Fruit fly (Drosophila melanogaster): ENCODE data around the gene Scsalpha1.

Scsalpha1 gene

DNA sequence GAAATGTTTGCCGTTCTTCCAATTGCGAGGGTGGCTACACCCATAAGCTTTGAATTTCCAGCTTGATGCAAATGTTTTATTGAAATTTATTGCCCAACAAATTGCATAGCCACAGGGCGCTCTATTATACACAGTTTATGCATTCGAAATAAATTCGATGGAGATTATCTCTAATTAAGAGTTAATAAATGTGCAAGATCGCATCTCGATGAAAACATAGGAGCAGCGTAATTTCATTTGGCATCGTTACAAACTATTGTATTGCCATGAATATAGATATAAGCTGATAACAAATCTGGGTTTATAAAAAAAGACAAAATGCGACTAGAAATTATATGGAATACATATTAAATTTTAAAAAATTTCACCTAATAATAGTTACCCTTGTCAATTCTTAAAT, 36.5 kb downstream of the Scsalpha1 start:
- TF ChIP-seq CG6808 (GFP tag; optimal IDR thresholded peaks at IDR 0.05) (no peak), Ets21C (GFP tag; optimal IDR thresholded peaks at IDR 0.05) (no peak), CG7368 (GFP tag; optimal IDR thresholded peaks at IDR 0.05) (no peak), Hr39 (GFP tag; optimal IDR thresholded peaks at IDR 0.05) (no peak), svp (GFP tag) (no peak), CG9139 (GFP tag; optimal IDR thresholded peaks at IDR 0.05) (no peak), Sox102F (GFP tag; optimal IDR thresholded peaks at IDR 0.05) (no peak), CG11762 (GFP tag; optimal IDR thresholded peaks at IDR 0.05; ENCODE audit: insufficient read depth) (no peak), CG8319 (GFP tag; optimal IDR thresholded peaks at IDR 0.05) (no peak), CG1621 (tag; optimal IDR thresholded peaks at IDR 0.05) (no peak), CG15336 (GFP tag; IDR thresholded peaks at IDR 0.05) (no peak), CG34406 (GFP tag; optimal IDR thresholded peaks at IDR 0.05) (no peak), CG8119 (GFP tag; IDR thresholded peaks at IDR 0.05) (no peak), CG6792 (GFP tag; optimal IDR thresholded peaks at IDR 0.05) (no peak), Hr4 (GFP tag; optimal IDR thresholded peaks at IDR 0.05) (no peak), Eip75B (GFP tag; optimal IDR thresholded peaks at IDR 0.05) (no peak), pdm3 (GFP tag; optimal IDR thresholded peaks at IDR 0.05) (no peak), OdsH (GFP tag; optimal IDR thresholded peaks at IDR 0.05) (no peak), dsx (GFP tag; optimal IDR thresholded peaks at IDR 0.05; ENCODE audit: poor library complexity, severe bottlenecking) (no peak)

DNA sequence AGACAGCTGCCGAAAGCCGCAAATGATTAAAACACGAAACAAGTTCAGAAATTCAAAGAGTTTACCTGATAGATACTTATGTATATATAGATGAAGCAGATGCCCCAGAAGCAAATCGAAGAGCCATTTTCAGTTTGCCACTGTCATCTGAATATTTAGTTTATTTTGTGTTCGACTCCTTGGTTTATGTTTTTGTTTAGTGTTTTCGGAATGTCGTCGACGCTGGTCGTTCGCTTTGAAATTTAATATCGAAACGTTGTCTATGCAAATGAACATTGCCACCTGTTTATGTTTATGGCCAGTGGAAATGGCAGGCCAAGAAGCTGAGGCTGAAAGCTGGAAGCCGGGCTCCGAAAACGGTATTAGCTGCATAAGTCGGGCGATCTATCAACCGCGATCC, 37.0 kb downstream of the Scsalpha1 start:
- TF ChIP-seq Eip93F (GFP tag; optimal IDR thresholded peaks at IDR 0.05) = no peak
- no peak for TF ChIP-seq Gug (GFP tag; IDR thresholded peaks at IDR 0.05)
- no peak for TF ChIP-seq pdm3 (GFP tag; optimal IDR thresholded peaks at IDR 0.05)
- no peak for TF ChIP-seq Hr38 (GFP tag; optimal IDR thresholded peaks at IDR 0.05)
- TF ChIP-seq lz (GFP tag; optimal IDR thresholded peaks at IDR 0.05) = no peak
- no peak for TF ChIP-seq CG6792 (GFP tag; optimal IDR thresholded peaks at IDR 0.05)
- TF ChIP-seq CG6854 (GFP tag; optimal IDR thresholded peaks at IDR 0.05) = no peak
- TF ChIP-seq vri (GFP tag; optimal IDR thresholded peaks at IDR 0.05) = no peak
- TF ChIP-seq CG31627 (GFP tag; optimal IDR thresholded peaks at IDR 0.05) = no peak
- TF ChIP-seq cyc (GFP tag; optimal IDR thresholded peaks at IDR 0.05) = no peak
- TF ChIP-seq CG11294 (GFP tag; IDR thresholded peaks at IDR 0.05) = no peak
- TF ChIP-seq salr (GFP tag; optimal IDR thresholded peaks at IDR 0.05) = no peak
- no peak for TF ChIP-seq CG16779 (tag; optimal IDR thresholded peaks at IDR 0.05)
- TF ChIP-seq eg (GFP tag; IDR thresholded peaks at IDR 0.05) = no peak
- TF ChIP-seq Sox102F (GFP tag; optimal IDR thresholded peaks at IDR 0.05) = no peak
- TF ChIP-seq Sox15 (GFP tag; optimal IDR thresholded peaks at IDR 0.05) = no peak

DNA sequence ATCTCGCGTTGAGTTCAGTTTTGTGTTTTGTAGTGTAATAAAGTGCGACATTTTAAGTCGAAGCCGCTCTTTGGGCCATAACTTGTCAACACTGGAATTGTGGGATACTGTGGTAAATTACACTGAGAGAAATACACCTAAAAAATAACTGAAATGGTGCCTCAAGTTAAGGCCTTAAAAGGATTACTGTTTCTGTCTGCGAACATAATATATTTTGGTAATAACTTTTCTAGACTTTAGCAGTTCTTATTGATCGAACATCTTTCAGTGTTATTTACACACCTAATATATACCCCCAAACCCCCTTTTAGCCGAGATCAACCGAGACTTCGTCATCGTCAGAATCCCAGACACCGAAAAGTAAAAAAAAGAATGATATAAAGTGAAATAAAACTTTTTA, 37.8 kb downstream of the Scsalpha1 start:
- TF ChIP-seq CG6276 (GFP tag; optimal IDR thresholded peaks at IDR 0.05) = no peak
- TF ChIP-seq CG32006 (GFP tag; optimal IDR thresholded peaks at IDR 0.05) = peak; percentile 32
- TF ChIP-seq CG3032 (tag; optimal IDR thresholded peaks at IDR 0.05) = peak; percentile 56
- TF ChIP-seq CG8119 (GFP tag; IDR thresholded peaks at IDR 0.05) = no peak
- TF ChIP-seq Sox14 (GFP tag; optimal IDR thresholded peaks at IDR 0.05) = peak; percentile 21
- TF ChIP-seq svp (GFP tag) = no peak
- TF ChIP-seq dac (GFP tag; optimal IDR thresholded peaks at IDR 0.05) = no peak
- no peak for TF ChIP-seq Blimp-1 (GFP tag; optimal IDR thresholded peaks at IDR 0.05)
- peak; percentile 59; the same call in 2 of the 3 replicates for TF ChIP-seq CG6163 (GFP tag; IDR thresholded peaks at IDR 0.05)
- TF ChIP-seq achi (GFP tag; optimal IDR thresholded peaks at IDR 0.05) = peak; percentile 31
- TF ChIP-seq fd85E (GFP tag; optimal IDR thresholded peaks at IDR 0.05) = no peak
- TF ChIP-seq topi (GFP tag; optimal IDR thresholded peaks at IDR 0.05) = peak; percentile 50
- no peak for TF ChIP-seq CG16779 (tag; optimal IDR thresholded peaks at IDR 0.05)
- peak; percentile 51 for TF ChIP-seq CG34406 (GFP tag; optimal IDR thresholded peaks at IDR 0.05)
- TF ChIP-seq CG3919 (GFP tag; optimal IDR thresholded peaks at IDR 0.05) = peak; percentile 52
- TF ChIP-seq CG7368 (GFP tag; optimal IDR thresholded peaks at IDR 0.05) = no peak
- peak; percentile 40 for TF ChIP-seq CG11902 (GFP tag; optimal IDR thresholded peaks at IDR 0.05)
- TF ChIP-seq acj6 (GFP tag; optimal IDR thresholded peaks at IDR 0.05) = peak; percentile 31
- no peak for TF ChIP-seq Gug (GFP tag; IDR thresholded peaks at IDR 0.05)
- peak; percentile 45 for TF ChIP-seq Sox102F (GFP tag; optimal IDR thresholded peaks at IDR 0.05)
- peak; percentile 44 for TF ChIP-seq pdm3 (GFP tag; optimal IDR thresholded peaks at IDR 0.05)
- no peak for TF ChIP-seq eg (GFP tag; IDR thresholded peaks at IDR 0.05)
- no peak for TF ChIP-seq CG15336 (GFP tag; IDR thresholded peaks at IDR 0.05)
- no peak for TF ChIP-seq CG9139 (GFP tag; optimal IDR thresholded peaks at IDR 0.05)
- TF ChIP-seq CG8632 (GFP tag; optimal IDR thresholded peaks at IDR 0.05) = peak; percentile 17
- TF ChIP-seq CG31627 (GFP tag; optimal IDR thresholded peaks at IDR 0.05) = peak; percentile 35
- TF ChIP-seq Sox15 (GFP tag; optimal IDR thresholded peaks at IDR 0.05) = peak; percentile 29
- TF ChIP-seq CG1621 (tag; optimal IDR thresholded peaks at IDR 0.05) = peak; percentile 49
- peak; percentile 1 for TF ChIP-seq Smox (GFP tag; optimal IDR thresholded peaks at IDR 0.05)
- TF ChIP-seq spab (GFP tag; optimal IDR thresholded peaks at IDR 0.05) = peak; percentile 45
